Worm (Caenorhabditis elegans) whole organism, early embryonic: ENCODE results near the gene nape-2.

Source experiments
- B0310.2 ChIP-seq: sonication (generic microtip); optimal IDR thresholded peaks from 2 replicates; lab custom pipeline; 2016; ENCODE audit warnings: mild to moderate bottlenecking, missing genetic modification characterization, missing compliant biosample characterization
- F13C5.2 ChIP-seq: sonication (generic microtip); optimal IDR thresholded peaks from 2 replicates; lab custom pipeline; 2017; ENCODE audit warnings: mild to moderate bottlenecking, missing genetic modification characterization, inconsistent platforms, missing compliant biosample characterization
- aly-1 ChIP-seq: sonication (generic microtip); optimal IDR thresholded peaks from 2 replicates; lab custom pipeline; 2016; ENCODE audit warnings: missing genetic modification characterization, missing compliant biosample characterization
- ama-1 ChIP-seq: fragments of 150-350 bp; optimal IDR thresholded peaks from 2 replicates; lab custom pipeline; 2014
- ceh-13 ChIP-seq: fragments of 200-800 bp; sonication (Bioruptor generic); optimal IDR thresholded peaks from 2 replicates; lab custom pipeline; 2018; ENCODE audit warnings: mild to moderate bottlenecking, missing genetic modification characterization, missing compliant biosample characterization
- ceh-36 ChIP-seq: sonication (generic microtip); optimal IDR thresholded peaks from 2 replicates; lab custom pipeline; 2016; ENCODE audit warnings: missing genetic modification characterization, inconsistent platforms, missing compliant biosample characterization
- ets-7 ChIP-seq: sonication (generic microtip); optimal IDR thresholded peaks from 2 replicates; lab custom pipeline; 2016; ENCODE audit warnings: missing genotype, missing genetic modification characterization, missing compliant biosample characterization
- flt-1 ChIP-seq: fragments of 200-800 bp; sonication (Bioruptor generic); IDR thresholded peaks from 2 replicates; pipeline ENCODE4 v1.3.6; 2022; ENCODE audit warnings: missing genetic modification characterization, missing compliant biosample characterization
- hmbx-1 ChIP-seq: sonication (generic microtip); optimal IDR thresholded peaks from 2 replicates; lab custom pipeline; 2016; ENCODE audit warnings: mild to moderate bottlenecking, missing genetic modification characterization, missing compliant biosample characterization
- hmg-4 ChIP-seq: fragments of 200-800 bp; sonication (Bioruptor generic); optimal IDR thresholded peaks from 2 replicates; lab custom pipeline; 2018; ENCODE audit warnings: mild to moderate bottlenecking, missing genetic modification characterization, missing compliant biosample characterization
- hnd-1 ChIP-seq: sonication (generic microtip); optimal IDR thresholded peaks from 2 replicates; lab custom pipeline; 2016; ENCODE audit warnings: missing genetic modification characterization, missing compliant biosample characterization
- pes-1 ChIP-seq: fragments of 200-800 bp; sonication (Bioruptor generic); IDR thresholded peaks from 2 replicates; pipeline ENCODE4 v1.3.6; 2022; ENCODE audit warnings: missing genetic modification reagents, missing genetic modification characterization, missing compliant biosample characterization
- scrt-1 ChIP-seq: fragments of 200-800 bp; sonication (Bioruptor generic); IDR thresholded peaks from 2 replicates; pipeline ENCODE4 v1.3.6; 2022; ENCODE audit warnings: missing genetic modification characterization, missing compliant biosample characterization
- sea-1 ChIP-seq: fragments of 200-800 bp; sonication (Bioruptor generic); conservative IDR thresholded peaks from 2 replicates; pipeline ENCODE4 v1.3.6; 2022; ENCODE audit warnings: missing genetic modification characterization, missing compliant biosample characterization
- tbx-11 ChIP-seq: fragments of 200-800 bp; sonication (Bioruptor generic); IDR thresholded peaks from 2 replicates; pipeline ENCODE4 v1.3.6; 2022; ENCODE audit warnings: missing genetic modification characterization, missing compliant biosample characterization
- tbx-37 ChIP-seq: fragments of 200-800 bp; sonication (Bioruptor generic); conservative IDR thresholded peaks from 2 replicates; pipeline ENCODE4 v1.3.6; 2022; ENCODE audit warnings: missing genetic modification reagents, missing genetic modification characterization, missing compliant biosample characterization
- tra-4 ChIP-seq: sonication (generic microtip); optimal IDR thresholded peaks from 2 replicates; lab custom pipeline; 2017; ENCODE audit warnings: missing genetic modification characterization, missing compliant biosample characterization

nape-2 gene

ce11 chrIV:3738655-3739403 is at the start of gene nape-2:
Gene nape-2 (minus strand): TSS chrIV:3738925.
- TF ChIP-seq hmg-4 (GFP tag; lab: Kevin White, UChicago) (no peak), F13C5.2 (no peak), sea-1 (GFP tag; lab: Robert Waterston, UW) (no peak), flt-1 (GFP tag; lab: Robert Waterston, UW) (no peak), ceh-13 (GFP tag; lab: Kevin White, UChicago) (no peak), tra-4 (tag; lab: Kevin White, UChicago) (no peak), pes-1 (no peak), hnd-1 (tag; lab: Kevin White, UChicago) (no peak), hmbx-1 (no peak), aly-1 (tag; lab: Kevin White, UChicago) (no peak), ets-7 (tag; lab: Kevin White, UChicago) (no peak)

ce11 chrIV:3783910-3784309 is 45.2 kb upstream of the nape-2 start, which contains the start of gene glct-6:
Gene glct-6 (plus strand): TSS chrIV:3784210.
- TF ChIP-seq hnd-1 (tag; lab: Kevin White, UChicago): no peak
- no peak for TF ChIP-seq ama-1 (lab: Kevin White, UChicago)
- TF ChIP-seq sea-1 (GFP tag; lab: Robert Waterston, UW): no peak
- no peak for TF ChIP-seq ceh-36 (tag; lab: Kevin White, UChicago)
- TF ChIP-seq flt-1 (GFP tag; lab: Robert Waterston, UW): no peak

- TF ChIP-seq pes-1 (no peak), ets-7 (tag; lab: Kevin White, UChicago) (no peak), tbx-37 (GFP tag; lab: Robert Waterston, UW) (no peak), F13C5.2 (no peak), hmbx-1 (no peak), tbx-11 (GFP tag; lab: Robert Waterston, UW) (no peak), aly-1 (tag; lab: Kevin White, UChicago) (no peak), scrt-1 (GFP tag; lab: Robert Waterston, UW) (no peak), hnd-1 (tag; lab: Kevin White, UChicago) (no peak), flt-1 (GFP tag; lab: Robert Waterston, UW) (no peak), B0310.2 (tag; lab: Kevin White, UChicago) (no peak), sea-1 (GFP tag; lab: Robert Waterston, UW) (no peak), hmg-4 (GFP tag; lab: Kevin White, UChicago) (no peak), tra-4 (tag; lab: Kevin White, UChicago) (no peak), ceh-36 (tag; lab: Kevin White, UChicago) (no peak), ceh-13 (GFP tag; lab: Kevin White, UChicago) (no peak), ama-1 (lab: Kevin White, UChicago) (no peak)
Measured at ce11 chrIV:3781539-3781938, 42.8 kb upstream of the nape-2 start.

DNA sequence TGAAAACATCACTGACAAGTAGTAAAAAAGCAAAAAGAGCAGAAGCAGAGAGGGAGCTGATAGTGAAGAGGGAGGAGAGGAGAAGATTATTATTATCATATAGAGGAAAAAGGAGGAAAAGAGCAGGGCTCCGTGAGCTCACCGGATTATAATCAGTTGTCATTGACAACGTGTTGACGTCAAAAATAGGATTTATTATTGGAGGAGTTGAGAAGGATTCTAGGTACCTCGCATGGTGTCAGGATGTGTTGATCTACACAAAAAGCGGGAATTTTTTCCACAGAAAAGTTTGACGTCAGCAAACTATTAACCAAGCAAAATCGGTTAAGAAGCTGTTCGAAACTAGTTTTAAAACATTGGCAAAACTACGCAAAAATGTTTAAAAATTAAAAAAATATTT is 35.4 kb upstream of the nape-2 start:
- no peak for TF ChIP-seq ceh-36 (tag; lab: Kevin White, UChicago)
- TF ChIP-seq scrt-1 (GFP tag; lab: Robert Waterston, UW): no peak
- TF ChIP-seq hmg-4 (GFP tag; lab: Kevin White, UChicago): no peak
- TF ChIP-seq tbx-11 (GFP tag; lab: Robert Waterston, UW): no peak
- TF ChIP-seq ama-1 (lab: Kevin White, UChicago): no peak
- no peak for TF ChIP-seq aly-1 (tag; lab: Kevin White, UChicago)
- no peak for TF ChIP-seq sea-1 (GFP tag; lab: Robert Waterston, UW)
- no peak for TF ChIP-seq B0310.2 (tag; lab: Kevin White, UChicago)
- TF ChIP-seq hnd-1 (tag; lab: Kevin White, UChicago): no peak
- TF ChIP-seq tbx-37 (GFP tag; lab: Robert Waterston, UW): no peak
- no peak for TF ChIP-seq pes-1

ce11 chrIV:3771182-3771581 is 32.5 kb upstream of the nape-2 start:
- TF ChIP-seq pes-1: peak; percentile 46; the same call in 1 of the 2 replicates

DNA sequence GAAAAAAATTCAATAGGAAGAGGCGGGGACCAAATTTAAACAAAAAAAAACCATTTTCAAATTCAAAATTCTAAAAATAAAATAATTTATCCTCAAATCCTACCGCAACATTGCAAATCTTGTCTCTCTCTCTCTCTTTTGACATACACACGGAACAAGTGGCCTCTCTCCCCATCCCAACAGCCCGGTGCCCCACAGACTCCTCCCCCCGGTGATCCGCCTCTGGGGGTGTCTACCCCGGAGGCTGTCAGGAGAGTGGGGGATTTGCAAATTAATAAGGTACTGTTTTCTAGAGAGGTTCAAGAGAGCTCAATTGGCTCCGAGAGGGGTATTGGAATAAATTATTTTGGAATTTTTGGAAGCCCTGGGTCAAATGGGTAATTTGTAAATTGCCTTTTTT is 29.0 kb upstream of the nape-2 start:
- peak; percentile 61 for TF ChIP-seq hmg-4 (GFP tag; lab: Kevin White, UChicago)
- no peak for TF ChIP-seq tra-4 (tag; lab: Kevin White, UChicago)
- TF ChIP-seq ama-1 (lab: Kevin White, UChicago): no peak
- TF ChIP-seq F13C5.2: no peak

DNA sequence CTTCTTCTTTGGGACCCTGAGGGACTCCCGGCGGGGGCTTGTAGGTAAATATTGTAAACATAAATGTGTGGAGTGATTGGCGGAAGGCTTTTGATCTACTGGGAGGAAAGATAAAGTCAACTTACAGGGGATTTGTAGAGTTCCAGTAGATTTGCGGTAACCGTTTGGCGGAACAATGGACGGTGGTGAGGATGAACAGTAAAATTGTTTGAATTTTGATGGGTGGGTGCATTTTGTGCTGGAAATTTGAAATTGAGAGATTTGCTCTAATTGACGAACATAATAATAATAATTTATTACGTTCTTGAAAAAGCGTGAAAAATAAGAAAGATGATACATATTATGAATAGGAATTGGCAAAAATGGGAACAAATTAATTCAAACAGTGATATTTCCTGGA is 27.9 kb upstream of the nape-2 start, which contains the start of gene vab-2:
Gene vab-2 (minus strand): TSS at position 238 of the 400 bp plus-strand sequence.
- no peak for TF ChIP-seq tra-4 (tag; lab: Kevin White, UChicago)
- no peak for TF ChIP-seq tbx-37 (GFP tag; lab: Robert Waterston, UW)
- no peak for TF ChIP-seq ama-1 (lab: Kevin White, UChicago)
- TF ChIP-seq sea-1 (GFP tag; lab: Robert Waterston, UW): no peak
- TF ChIP-seq tbx-11 (GFP tag; lab: Robert Waterston, UW): no peak
- no peak for TF ChIP-seq pes-1
- no peak for TF ChIP-seq ets-7 (tag; lab: Kevin White, UChicago)

DNA sequence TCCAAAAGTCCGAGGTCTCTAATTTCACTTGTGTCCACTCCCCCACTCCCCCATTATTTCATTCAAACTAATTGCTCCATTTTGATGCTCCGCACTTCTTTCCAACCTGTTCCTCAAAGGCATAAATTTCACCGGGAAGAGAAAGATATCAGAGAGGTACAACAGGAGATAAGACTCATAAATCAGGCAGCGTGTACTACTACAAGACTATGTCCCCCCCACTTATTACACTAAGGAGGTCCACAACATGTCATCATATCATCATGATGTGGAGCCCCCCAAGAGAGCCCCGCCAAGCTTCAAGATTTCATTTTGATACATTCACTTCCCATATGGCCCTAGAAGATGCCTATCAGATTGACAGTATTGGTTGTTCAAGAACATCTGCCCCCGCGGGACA is 26.7 kb upstream of the nape-2 start:
- TF ChIP-seq hmg-4 (GFP tag; lab: Kevin White, UChicago) (peak; percentile 17), F13C5.2 (no peak)
